Worm (Caenorhabditis elegans): ENCODE data around the gene ndub-8.

ndub-8 gene

ce11 chrII:13888278-13888677 lies 15.6 kb downstream of the ndub-8 start, which contains the start of gene mcd-1 (continued):
- TF ChIP-seq mxl-2 (GFP tag; conservative IDR thresholded peaks at IDR 0.05) (no peak), D1046.2 (GFP tag; IDR thresholded peaks at IDR 0.05) (no peak), lim-7 (GFP tag; IDR thresholded peaks at IDR 0.05) (no peak), snpc-1.2 (GFP tag; IDR thresholded peaks at IDR 0.05) (no peak), aly-2 (tag; optimal IDR thresholded peaks at IDR 0.05) (no peak), jun-1 (tag; optimal IDR thresholded peaks at IDR 0.05) (no peak), dmd-6 (GFP tag; IDR thresholded peaks at IDR 0.05) (peak; percentile 29; the same call in 1 of the 2 replicates), sdz-12 (GFP tag; optimal IDR thresholded peaks at IDR 0.05) (no peak), hmg-1.1 (GFP tag; IDR thresholded peaks at IDR 0.05) (peak; percentile 51; the same call in 1 of the 2 replicates), ama-1 (optimal IDR thresholded peaks at IDR 0.05) (no peak), lin-13 (GFP tag; optimal IDR thresholded peaks at IDR 0.05) (peak; percentile 16), tra-1 (GFP tag; IDR thresholded peaks at IDR 0.05) (no peak), attf-4 (tag; optimal IDR thresholded peaks at IDR 0.05) (no peak), Y48G9A.11 (GFP tag; IDR thresholded peaks at IDR 0.05) (no peak), dpl-1 (GFP tag; optimal IDR thresholded peaks at IDR 0.05) (peak; percentile 78), egl-27 (tag; optimal IDR thresholded peaks at IDR 0.05) (no peak), nhr-28 (tag; optimal IDR thresholded peaks at IDR 0.05) (no peak), ceh-44 (GFP tag; IDR thresholded peaks at IDR 0.05) (no peak), tag-97 (GFP tag; IDR thresholded peaks at IDR 0.05) (no peak), duxl-1 (tag; optimal IDR thresholded peaks at IDR 0.05; ENCODE audit: poor library complexity) (no peak), spr-1 (tag; optimal IDR thresholded peaks at IDR 0.05) (no peak), unc-130 (GFP tag; optimal IDR thresholded peaks at IDR 0.05) (peak; percentile 5), nhr-76 (tag; optimal IDR thresholded peaks at IDR 0.05) (no peak)

ce11 chrII:13896279-13896774 lies 23.7 kb downstream of the ndub-8 start:
- TF ChIP-seq R02D3.7 (tag; optimal IDR thresholded peaks at IDR 0.05) (no peak), nhr-42 (GFP tag; IDR thresholded peaks at IDR 0.05) (0 out of 2 replicates have a peak, but pooled peaks have one; percentile 50), nhr-76 (tag; optimal IDR thresholded peaks at IDR 0.05) (no peak), set-16 (GFP tag; IDR thresholded peaks at IDR 0.05) (peak; percentile 98)

ce11 chrII:13899777-13900176 lies 27.1 kb downstream of the ndub-8 start:
- peak; percentile 83 for TF ChIP-seq ceh-28 (tag; optimal IDR thresholded peaks at IDR 0.05)
- no peak for TF ChIP-seq madf-5 (GFP tag; IDR thresholded peaks at IDR 0.05)

ce11 chrII:13902014-13902413 lies 29.3 kb downstream of the ndub-8 start, which contains the start of gene W02B8.1:
W02B8.1 (minus strand) TSS chrII:13902114.
- TF ChIP-seq unc-62 (GFP tag; optimal IDR thresholded peaks at IDR 0.05 in 1 of 2) (peak in 1 of 2 experiments; percentile 86), unc-62 (tag; optimal IDR thresholded peaks at IDR 0.05) (no peak), F26F4.8 (GFP tag; conservative IDR thresholded peaks at IDR 0.05) (no peak), egl-27 (tag; optimal IDR thresholded peaks at IDR 0.05) (no peak), ZK546.5 (tag; optimal IDR thresholded peaks at IDR 0.05) (no peak), mep-1 (tag; optimal IDR thresholded peaks at IDR 0.05) (no peak)

- TF ChIP-seq Y105C5A.15 (GFP tag; IDR thresholded peaks at IDR 0.05) (no peak), R02D3.7 (tag; optimal IDR thresholded peaks at IDR 0.05) (no peak), nhr-11 (tag; optimal IDR thresholded peaks at IDR 0.05) (peak; percentile 10), daf-19 (GFP tag; conservative IDR thresholded peaks at IDR 0.05) (no peak), lin-39 (tag; optimal IDR thresholded peaks at IDR 0.05) (no peak), egl-43 (GFP tag; IDR thresholded peaks at IDR 0.05) (no peak), hlh-30 (tag; optimal IDR thresholded peaks at IDR 0.05; ENCODE audit: insufficient read depth) (peak; percentile 8), lsy-2 (tag; optimal IDR thresholded peaks at IDR 0.05) (peak in 1 of 2 experiments; percentile 28), mdl-1 (tag; optimal IDR thresholded peaks at IDR 0.05) (peak in 1 of 2 experiments; percentile 26), unc-62 (GFP tag; optimal IDR thresholded peaks at IDR 0.05 in 1 of 2) (peak in 1 of 2 experiments; percentile 93), unc-62 (tag; optimal IDR thresholded peaks at IDR 0.05) (no peak), pqm-1 (tag; optimal IDR thresholded peaks at IDR 0.05) (no peak)
These were observed 30.8 kb downstream of the ndub-8 start for ce11 chrII:13903482-13903881.

Measured in whole organism, L4 larva.